Worm (Caenorhabditis elegans): ENCODE results near the gene W09C2.10.

- TF ChIP-seq spr-3 (GFP tag; optimal IDR thresholded peaks at IDR 0.05) (no peak), mdt-29 (GFP tag; IDR thresholded peaks at IDR 0.05) (no peak), nhr-77 (tag; optimal IDR thresholded peaks at IDR 0.05) (no peak), nhr-111 (GFP tag; optimal IDR thresholded peaks at IDR 0.05) (no peak), tra-1 (GFP tag; IDR thresholded peaks at IDR 0.05) (no peak), ama-1 (optimal IDR thresholded peaks at IDR 0.05) (no peak), unc-39 (tag; optimal IDR thresholded peaks at IDR 0.05) (no peak), egl-27 (tag; optimal IDR thresholded peaks at IDR 0.05) (no peak), lsy-2 (tag; optimal IDR thresholded peaks at IDR 0.05) (no peak), dmd-6 (GFP tag; IDR thresholded peaks at IDR 0.05) (no peak)
Observed at ce11 chrIV:9614060-9614459, 10.8 kb downstream of the W09C2.10 start.
